Fruit fly (Drosophila melanogaster) whole organism, embryonic: ENCODE measurements around the gene Arl6IP1.

ENCODE experiments used
- BEAF-32 ChIP-seq: fragments of 200-800 bp; sonication (Bioruptor generic); optimal IDR thresholded peaks from 3 replicates; lab custom pipeline; 2017; ENCODE audit warnings: missing biosample characterization, missing genetic modification characterization, mild to moderate bottlenecking, moderate library complexity, missing genetic modification reagents
- Bdp1 ChIP-seq: fragments of 200-800 bp; sonication (Bioruptor generic); optimal IDR thresholded peaks from 3 replicates; lab custom pipeline; 2016; ENCODE audit warnings: missing biosample characterization, missing genetic modification characterization
- Bgb ChIP-seq: fragments of 200-800 bp; sonication (Bioruptor generic); IDR thresholded peaks from 2 replicates; pipeline ENCODE4 v1.3.6; 2022; ENCODE audit warnings: missing biosample characterization, missing genetic modification characterization; ENCODE audit not compliant: partially characterized antibody
- CG11695 ChIP-seq: fragments of 200-800 bp; sonication (Bioruptor generic); IDR thresholded peaks from 3 replicates; pipeline ENCODE4 v1.3.6; 2022; ENCODE audit warnings: missing biosample characterization, missing genetic modification characterization
- CG11723 ChIP-seq: fragments of 200-800 bp; sonication (Bioruptor generic); optimal IDR thresholded peaks from 2 replicates; lab custom pipeline; 2017; ENCODE audit warnings: missing biosample characterization, mild to moderate bottlenecking, missing genetic modification characterization
- CG12155 ChIP-seq: fragments of 200-800 bp; sonication (Bioruptor generic); optimal IDR thresholded peaks from 3 replicates; lab custom pipeline; 2016; ENCODE audit warnings: missing biosample characterization, missing genetic modification characterization
- CG12744 ChIP-seq: fragments of 200-800 bp; sonication (Bioruptor generic); optimal IDR thresholded peaks from 2 replicates; lab custom pipeline; 2016; ENCODE audit warnings: missing biosample characterization, missing genetic modification characterization
- CG15479 ChIP-seq: fragments of 200-800 bp; sonication (Bioruptor generic); optimal IDR thresholded peaks from 3 replicates; lab custom pipeline; 2019; ENCODE audit warnings: missing biosample characterization, mild to moderate bottlenecking, missing genetic modification characterization, moderate library complexity
- CG17359 ChIP-seq: fragments of 200-800 bp; sonication (Bioruptor generic); optimal IDR thresholded peaks from 3 replicates; lab custom pipeline; 2018; ENCODE audit warnings: missing biosample characterization, mild to moderate bottlenecking, missing genetic modification characterization, moderate library complexity
- CG17385 ChIP-seq: fragments of 200-800 bp; sonication (Bioruptor generic); optimal IDR thresholded peaks from 3 replicates; lab custom pipeline; 2018; ENCODE audit warnings: missing biosample characterization, mild to moderate bottlenecking, missing genetic modification characterization
- CG2129 ChIP-seq: fragments of 200-800 bp; sonication (Bioruptor generic); IDR thresholded peaks from 2 replicates; pipeline ENCODE4 v1.3.6; 2022; ENCODE audit warnings: missing biosample characterization, missing genetic modification characterization; ENCODE audit not compliant: partially characterized antibody
- CG5245 ChIP-seq: fragments of 200-800 bp; sonication (Bioruptor generic); optimal IDR thresholded peaks from 3 replicates; lab custom pipeline; 2016; ENCODE audit warnings: missing biosample characterization, missing genetic modification characterization
- CG6689 ChIP-seq: fragments of 200-800 bp; sonication (Bioruptor generic); IDR thresholded peaks from 2 replicates; pipeline ENCODE4 v1.3.6; 2022; ENCODE audit warnings: missing biosample characterization, missing genetic modification characterization
- CG6813 ChIP-seq: fragments of 200-800 bp; sonication (Bioruptor generic); optimal IDR thresholded peaks from 2 replicates; lab custom pipeline; 2017; ENCODE audit warnings: missing biosample characterization, missing genetic modification characterization, mild to moderate bottlenecking, moderate library complexity, missing genetic modification reagents
- CG7963 ChIP-seq: fragments of 200-800 bp; sonication (Bioruptor generic); IDR thresholded peaks from 3 replicates; pipeline ENCODE4 v1.3.6; 2022; ENCODE audit warnings: missing biosample characterization, missing genetic modification characterization; ENCODE audit not compliant: partially characterized antibody
- CG7987 ChIP-seq: fragments of 200-800 bp; sonication (Bioruptor generic); optimal IDR thresholded peaks from 2 replicates; lab custom pipeline; 2018; ENCODE audit warnings: missing biosample characterization, mild to moderate bottlenecking, missing genetic modification characterization, moderate library complexity
- CG8765 ChIP-seq: fragments of 200-800 bp; sonication (Bioruptor generic); IDR thresholded peaks from 2 replicates; pipeline ENCODE4 v1.3.6; 2022; ENCODE audit warnings: missing biosample characterization, missing genetic modification characterization
- CG8924 ChIP-seq: fragments of 200-800 bp; optimal IDR thresholded peaks from 3 replicates; lab custom pipeline; 2019; ENCODE audit warnings: missing biosample characterization, mild to moderate bottlenecking, missing genetic modification characterization, moderate library complexity
- CG9727 ChIP-seq: fragments of 200-800 bp; sonication (Bioruptor generic); optimal IDR thresholded peaks from 3 replicates; lab custom pipeline; 2017; ENCODE audit warnings: missing biosample characterization, mild to moderate bottlenecking, missing genetic modification characterization
- CG9797 ChIP-seq: fragments of 200-800 bp; sonication (Bioruptor generic); optimal IDR thresholded peaks from 3 replicates; lab custom pipeline; 2018; ENCODE audit warnings: missing biosample characterization, mild to moderate bottlenecking, missing genetic modification characterization
- CG9817 ChIP-seq: fragments of 200-800 bp; sonication (Bioruptor generic); optimal IDR thresholded peaks from 2 replicates; lab custom pipeline; 2018; ENCODE audit warnings: missing biosample characterization, mild to moderate bottlenecking, missing genetic modification characterization, moderate library complexity
- ERR ChIP-seq: fragments of 200-800 bp; sonication (Bioruptor generic); optimal IDR thresholded peaks from 2 replicates; lab custom pipeline; 2016; ENCODE audit warnings: missing biosample characterization, missing genetic modification characterization
- Eip74EF ChIP-seq, 2 experiments: fragments of 200-800 bp in 1 of 2; fragments of >200 bp in 1 of 2; sonication (Bioruptor generic) in 1 of 2; optimal IDR thresholded peaks; 2 replicates each; lab custom pipeline; 2017 to 2019; ENCODE audit warnings: missing biosample characterization in 2 of 2, missing genetic modification characterization in 2 of 2, mild to moderate bottlenecking in 1 of 2, moderate library complexity in 1 of 2
- HHEX ChIP-seq: fragments of 200-800 bp; sonication (Bioruptor generic); optimal IDR thresholded peaks from 3 replicates; lab custom pipeline; 2017; ENCODE audit warnings: missing biosample characterization, mild to moderate bottlenecking, missing genetic modification characterization, missing genetic modification reagents
- Hmx ChIP-seq: fragments of 200-800 bp; sonication (Bioruptor generic); optimal IDR thresholded peaks from 2 replicates; lab custom pipeline; 2016; ENCODE audit warnings: missing biosample characterization, missing genetic modification characterization
- MESR4 ChIP-seq: fragments of 200-800 bp; sonication (Bioruptor generic); optimal IDR thresholded peaks from 2 replicates; lab custom pipeline; 2018; ENCODE audit warnings: missing biosample characterization, mild to moderate bottlenecking, missing genetic modification characterization, moderate library complexity
- NC2α ChIP-seq: fragments of 200-800 bp; sonication (Bioruptor generic); optimal IDR thresholded peaks from 2 replicates; lab custom pipeline; 2016; ENCODE audit warnings: missing biosample characterization, missing genetic modification characterization
- Sox100B ChIP-seq: fragments of 200-800 bp; sonication (Bioruptor generic); optimal IDR thresholded peaks from 3 replicates; lab custom pipeline; 2018; ENCODE audit warnings: missing biosample characterization, mild to moderate bottlenecking, missing genetic modification characterization
- Sry-δ ChIP-seq: fragments of 200-800 bp; sonication (Bioruptor generic); optimal IDR thresholded peaks from 2 replicates; lab custom pipeline; 2016; ENCODE audit warnings: missing biosample characterization, missing genetic modification characterization
- ash1 ChIP-seq: fragments of 200-800 bp; sonication (Bioruptor generic); optimal IDR thresholded peaks from 2 replicates; lab custom pipeline; 2018; ENCODE audit warnings: missing biosample characterization, mild to moderate bottlenecking, missing genetic modification characterization
- chn ChIP-seq: fragments of 200-800 bp; sonication (Bioruptor generic); optimal IDR thresholded peaks from 2 replicates; lab custom pipeline; 2016; ENCODE audit warnings: missing biosample characterization, missing genetic modification characterization
- ci ChIP-seq: fragments of 200-800 bp; sonication (Bioruptor generic); IDR thresholded peaks from 3 replicates; pipeline ENCODE4 v1.3.6; 2022; ENCODE audit warnings: missing biosample characterization, missing genetic modification characterization
- croc ChIP-seq: fragments of 200-800 bp; sonication (Bioruptor generic); conservative IDR thresholded peaks from 3 replicates; pipeline ENCODE4 v1.3.6; 2022; ENCODE audit warnings: missing biosample characterization, missing genetic modification characterization
- crol ChIP-seq: fragments of 200-800 bp; sonication (Bioruptor generic); IDR thresholded peaks from 2 replicates; pipeline ENCODE4 v1.3.6; 2022; ENCODE audit warnings: missing biosample characterization, missing genetic modification characterization
- dpn ChIP-seq, 2 experiments: fragments of 200-800 bp; sonication (Bioruptor generic); optimal IDR thresholded peaks; 3 replicates each; lab custom pipeline; 2016; ENCODE audit warnings: missing biosample characterization in 2 of 2, missing genetic modification characterization in 2 of 2
- exex ChIP-seq: fragments of 200-800 bp; sonication (Bioruptor generic); optimal IDR thresholded peaks from 4 replicates; lab custom pipeline; 2018; ENCODE audit warnings: missing biosample characterization, mild to moderate bottlenecking, missing genetic modification characterization, moderate library complexity
- eyg ChIP-seq: fragments of 200-800 bp; sonication (Bioruptor generic); optimal IDR thresholded peaks from 3 replicates; lab custom pipeline; 2016; ENCODE audit warnings: missing biosample characterization, missing genetic modification characterization
- gro ChIP-seq: fragments of 200-800 bp; sonication (Bioruptor generic); optimal IDR thresholded peaks from 2 replicates; lab custom pipeline; 2016; ENCODE audit warnings: missing biosample characterization, missing genetic modification characterization
- hbn ChIP-seq: fragments of 200-800 bp; sonication (Bioruptor generic); IDR thresholded peaks from 2 replicates; pipeline ENCODE4 v1.3.6; 2022; ENCODE audit warnings: missing biosample characterization, missing genetic modification characterization; ENCODE audit not compliant: partially characterized antibody
- inv ChIP-seq: fragments of 200-800 bp; sonication (Bioruptor generic); IDR thresholded peaks from 2 replicates; pipeline ENCODE4 v1.3.6; 2022; ENCODE audit warnings: missing biosample characterization, missing genetic modification characterization; ENCODE audit not compliant: partially characterized antibody
- kay ChIP-seq: fragments of 200-800 bp; sonication (Bioruptor generic); optimal IDR thresholded peaks from 2 replicates; lab custom pipeline; 2016; ENCODE audit warnings: missing biosample characterization, missing genetic modification characterization
- pros ChIP-seq: fragments of 200-800 bp; sonication (Bioruptor generic); optimal IDR thresholded peaks from 3 replicates; lab custom pipeline; 2019; ENCODE audit warnings: missing biosample characterization, mild to moderate bottlenecking, missing genetic modification characterization, moderate library complexity
- pzg ChIP-seq: fragments of 200-800 bp; sonication (Bioruptor generic); optimal IDR thresholded peaks from 3 replicates; lab custom pipeline; 2018; ENCODE audit warnings: missing biosample characterization, mild to moderate bottlenecking, missing genetic modification characterization, moderate library complexity
- run ChIP-seq: fragments of 200-800 bp; sonication (Bioruptor generic); optimal IDR thresholded peaks from 3 replicates; lab custom pipeline; 2018; ENCODE audit warnings: missing biosample characterization, mild to moderate bottlenecking, missing genetic modification characterization
- sna ChIP-seq: fragments of 200-800 bp; sonication (Bioruptor generic); IDR thresholded peaks from 2 replicates; pipeline ENCODE4 v1.3.6; 2022; ENCODE audit warnings: missing biosample characterization, missing genetic modification characterization; ENCODE audit not compliant: partially characterized antibody
- sug ChIP-seq: fragments of 200-800 bp; optimal IDR thresholded peaks from 2 replicates; lab custom pipeline; 2019; ENCODE audit warnings: missing biosample characterization, mild to moderate bottlenecking, missing genetic modification characterization, moderate library complexity
- tna ChIP-seq: fragments of 200-800 bp; sonication (Bioruptor generic); IDR thresholded peaks from 2 replicates; pipeline ENCODE4 v1.3.6; 2022; ENCODE audit warnings: missing biosample characterization, missing genetic modification characterization; ENCODE audit not compliant: partially characterized antibody
- trem ChIP-seq: fragments of 200-800 bp; optimal IDR thresholded peaks from 3 replicates; lab custom pipeline; 2019; ENCODE audit warnings: missing biosample characterization, mild to moderate bottlenecking, missing genetic modification characterization, moderate library complexity
- tx ChIP-seq: fragments of 200-800 bp; sonication (Bioruptor generic); optimal IDR thresholded peaks from 2 replicates; lab custom pipeline; 2016; ENCODE audit warnings: missing biosample characterization, missing genetic modification characterization
- wdn ChIP-seq: fragments of 200-800 bp; sonication (Bioruptor generic); IDR thresholded peaks from 2 replicates; pipeline ENCODE4 v1.3.6; 2022; ENCODE audit warnings: missing biosample characterization, missing genetic modification characterization

The Arl6IP1 gene

DNA sequence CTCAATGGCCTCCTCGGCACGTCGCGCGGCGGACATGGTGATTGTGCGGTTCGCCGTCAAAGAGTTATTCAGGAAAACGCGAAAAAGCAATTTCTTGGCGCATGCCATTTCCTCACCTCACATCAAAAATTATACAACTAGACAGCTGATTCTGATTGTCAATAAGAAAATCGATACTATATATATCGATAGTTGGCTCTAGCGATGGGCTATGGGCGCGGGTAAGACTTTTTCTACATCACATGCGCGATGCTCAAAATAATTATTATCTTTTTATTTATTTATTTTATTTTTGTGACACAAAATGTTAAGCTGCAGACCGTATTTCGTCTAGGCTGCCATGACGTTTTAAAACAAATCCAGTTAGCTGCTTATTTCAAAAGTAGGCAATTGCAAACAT lies 29.2 kb upstream of the Arl6IP1 start, which contains the start of gene CG10340 (continued):
- TF ChIP-seq CG17385 (GFP tag; lab: Kevin White, UChicago) (no peak), CG7987 (GFP tag; lab: Kevin White, UChicago) (no peak), gro (no peak), CG11695 (GFP tag; lab: Robert Waterston, UW) (no peak), croc (GFP tag; lab: Robert Waterston, UW) (no peak), CG9817 (no peak), run (tag; lab: Kevin White, UChicago) (no peak), CG9797 (GFP tag; lab: Kevin White, UChicago) (no peak), Sry-δ (peak; percentile 81), kay (GFP tag; lab: Kevin White, UChicago) (no peak), tna (GFP tag; lab: Robert Waterston, UW) (peak; percentile 18; the same call in 1 of the 2 replicates), Eip74EF (GFP tag; optimal IDR thresholded peaks at IDR 0.05; lab: Kevin White, UChicago) (no peak), CG12744 (no peak), pros (no peak), wdn (GFP tag; lab: Robert Waterston, UW) (no peak), BEAF-32 (peak; percentile 81), ash1 (GFP tag; lab: Kevin White, UChicago) (no peak), ci (GFP tag; lab: Robert Waterston, UW) (0 out of 3 replicates have a peak, but pooled peaks have one; percentile 14), CG6689 (GFP tag; lab: Robert Waterston, UW) (no peak), CG12155 (GFP tag; lab: Kevin White, UChicago) (no peak), CG17359 (tag; lab: Kevin White, UChicago) (no peak), CG2129 (GFP tag; lab: Robert Waterston, UW) (peak; percentile 75), NC2α (GFP tag; lab: Kevin White, UChicago) (no peak), CG11723 (no peak), eyg (GFP tag; lab: Kevin White, UChicago) (no peak), dpn (GFP tag; optimal IDR thresholded peaks at IDR 0.05; lab: Kevin White, UChicago) (no peak), CG15479 (GFP tag; lab: Kevin White, UChicago) (no peak), CG5245 (GFP tag; lab: Kevin White, UChicago) (no peak), CG8924 (tag; lab: Kevin White, UChicago) (no peak), HHEX (GFP tag; lab: Kevin White, UChicago) (no peak), CG8765 (GFP tag; lab: Robert Waterston, UW) (no peak), chn (GFP tag; lab: Kevin White, UChicago) (no peak), inv (GFP tag; lab: Robert Waterston, UW) (peak; percentile 66), Hmx (GFP tag; lab: Kevin White, UChicago) (no peak), Sox100B (no peak), pzg (peak; percentile 59), CG6813 (GFP tag; lab: Kevin White, UChicago) (no peak), exex (tag; lab: Kevin White, UChicago) (no peak), sug (tag; lab: Kevin White, UChicago) (no peak), Bdp1 (GFP tag; lab: Kevin White, UChicago) (no peak), crol (no peak), Bgb (GFP tag; lab: Robert Waterston, UW) (peak; percentile 86), MESR4 (GFP tag; lab: Kevin White, UChicago) (peak; percentile 81), hbn (peak; percentile 79), CG7963 (GFP tag; lab: Robert Waterston, UW) (peak; percentile 53; the same call in 1 of the 3 replicates), CG9727 (GFP tag; lab: Kevin White, UChicago) (no peak), trem (tag; lab: Kevin White, UChicago) (peak; percentile 47), ERR (GFP tag; lab: Kevin White, UChicago) (no peak), tx (GFP tag; lab: Kevin White, UChicago) (no peak), sna (GFP tag; lab: Robert Waterston, UW) (peak; percentile 83)
